Fruit fly (Drosophila melanogaster): ENCODE measurements around the gene dgrn.

dgrn gene

dm6 chr3R:5824456-5824855 lies at the start of gene dgrn, which contains the start of gene Sec20:
Gene dgrn (plus strand): TSS chr3R:5824615.
Gene Sec20 (minus strand): TSS chr3R:5824532.
- TF ChIP-seq pad (GFP tag; optimal IDR thresholded peaks at IDR 0.05) = peak; percentile 63
- TF ChIP-seq CG5204 (GFP tag; optimal IDR thresholded peaks at IDR 0.05) = peak; percentile 64
- TF ChIP-seq Crg-1 (GFP tag; optimal IDR thresholded peaks at IDR 0.05) = peak; percentile 55
- peak; percentile 40 for TF ChIP-seq Hr96 (GFP tag; optimal IDR thresholded peaks at IDR 0.05)
- TF ChIP-seq CG12768 (GFP tag; optimal IDR thresholded peaks at IDR 0.05) = peak; percentile 42
- peak; percentile 62 for TF ChIP-seq tj (GFP tag; optimal IDR thresholded peaks at IDR 0.05)
- peak; percentile 74 for TF ChIP-seq Mnt (GFP tag; optimal IDR thresholded peaks at IDR 0.05)
- peak; percentile 60 for TF ChIP-seq CG7045 (GFP tag; optimal IDR thresholded peaks at IDR 0.05)
- peak; percentile 66 for TF ChIP-seq CG14711 (tag; optimal IDR thresholded peaks at IDR 0.05)
- peak; percentile 69 for TF ChIP-seq toe (GFP tag; optimal IDR thresholded peaks at IDR 0.05)
- TF ChIP-seq bab1 (GFP tag; optimal IDR thresholded peaks at IDR 0.05) = peak; percentile 64
- TF ChIP-seq ovo (GFP tag; optimal IDR thresholded peaks at IDR 0.05) = peak; percentile 57
- peak; percentile 73 for TF ChIP-seq CG7101 (tag; optimal IDR thresholded peaks at IDR 0.05)
- peak; percentile 74 for TF ChIP-seq CG11617 (GFP tag; optimal IDR thresholded peaks at IDR 0.05)
- TF ChIP-seq cnc (optimal IDR thresholded peaks at IDR 0.05) = no peak
- peak; percentile 72 for TF ChIP-seq CG1620 (GFP tag; optimal IDR thresholded peaks at IDR 0.05)
- peak; percentile 36 for TF ChIP-seq Clk (GFP tag; optimal IDR thresholded peaks at IDR 0.05)
- peak; percentile 54 for TF ChIP-seq CG33017 (tag; optimal IDR thresholded peaks at IDR 0.05)
- TF ChIP-seq kay (GFP tag; ENCODE audit: borderline replicate concordance) = peak; percentile 96
- peak; percentile 20 for TF ChIP-seq cic (GFP tag; optimal IDR thresholded peaks at IDR 0.05)

dm6 chr3R:5778731-5779593 lies 45.5 kb upstream of the dgrn start, which contains the start of gene jagn:
Gene jagn (plus strand): TSS chr3R:5779315.
- TF ChIP-seq Hr96 (GFP tag; optimal IDR thresholded peaks at IDR 0.05) (peak; percentile 72), CG33017 (tag; optimal IDR thresholded peaks at IDR 0.05) (no peak), cic (GFP tag; optimal IDR thresholded peaks at IDR 0.05) (no peak), Crg-1 (GFP tag; optimal IDR thresholded peaks at IDR 0.05) (peak; percentile 29), kay (GFP tag; ENCODE audit: borderline replicate concordance) (no peak), CG11617 (GFP tag; optimal IDR thresholded peaks at IDR 0.05) (peak; percentile 45), pad (GFP tag; optimal IDR thresholded peaks at IDR 0.05) (peak; percentile 99), bab1 (GFP tag; optimal IDR thresholded peaks at IDR 0.05) (peak; percentile 59), CG14711 (tag; optimal IDR thresholded peaks at IDR 0.05) (no peak), Clk (GFP tag; optimal IDR thresholded peaks at IDR 0.05) (no peak), toe (GFP tag; optimal IDR thresholded peaks at IDR 0.05) (peak; percentile 83), CG12768 (GFP tag; optimal IDR thresholded peaks at IDR 0.05) (no peak), CG7045 (GFP tag; optimal IDR thresholded peaks at IDR 0.05) (peak; percentile 49), CG7101 (tag; optimal IDR thresholded peaks at IDR 0.05) (peak; percentile 44), CG5204 (GFP tag; optimal IDR thresholded peaks at IDR 0.05) (no peak), Mnt (GFP tag; optimal IDR thresholded peaks at IDR 0.05) (peak; percentile 54), cnc (optimal IDR thresholded peaks at IDR 0.05) (no peak), ovo (GFP tag; optimal IDR thresholded peaks at IDR 0.05) (peak; percentile 96), tj (GFP tag; optimal IDR thresholded peaks at IDR 0.05) (peak; percentile 28), CG1620 (GFP tag; optimal IDR thresholded peaks at IDR 0.05) (peak; percentile 55)

- TF ChIP-seq cnc (optimal IDR thresholded peaks at IDR 0.05) (no peak), CG11617 (GFP tag; optimal IDR thresholded peaks at IDR 0.05) (no peak), Hr96 (GFP tag; optimal IDR thresholded peaks at IDR 0.05) (no peak), toe (GFP tag; optimal IDR thresholded peaks at IDR 0.05) (no peak), Crg-1 (GFP tag; optimal IDR thresholded peaks at IDR 0.05) (no peak), pad (GFP tag; optimal IDR thresholded peaks at IDR 0.05) (no peak), CG14711 (tag; optimal IDR thresholded peaks at IDR 0.05) (no peak), CG1620 (GFP tag; optimal IDR thresholded peaks at IDR 0.05) (no peak), CG7101 (tag; optimal IDR thresholded peaks at IDR 0.05) (no peak), Clk (GFP tag; optimal IDR thresholded peaks at IDR 0.05) (no peak), CG7045 (GFP tag; optimal IDR thresholded peaks at IDR 0.05) (no peak), cic (GFP tag; optimal IDR thresholded peaks at IDR 0.05) (no peak), bab1 (GFP tag; optimal IDR thresholded peaks at IDR 0.05) (no peak), CG5204 (GFP tag; optimal IDR thresholded peaks at IDR 0.05) (no peak), tj (GFP tag; optimal IDR thresholded peaks at IDR 0.05) (no peak), ovo (GFP tag; optimal IDR thresholded peaks at IDR 0.05) (no peak), Mnt (GFP tag; optimal IDR thresholded peaks at IDR 0.05) (no peak), kay (GFP tag; ENCODE audit: borderline replicate concordance) (no peak), CG33017 (tag; optimal IDR thresholded peaks at IDR 0.05) (no peak)
Observed at dm6 chr3R:5780976-5781375, 43.4 kb upstream of the dgrn start, which contains the start of gene CG2082. Gene CG2082 (minus strand): TSS chr3R:5781076.

- TF ChIP-seq cnc (optimal IDR thresholded peaks at IDR 0.05) (no peak), bab1 (GFP tag; optimal IDR thresholded peaks at IDR 0.05) (no peak), cic (GFP tag; optimal IDR thresholded peaks at IDR 0.05) (no peak), CG12768 (GFP tag; optimal IDR thresholded peaks at IDR 0.05) (no peak), toe (GFP tag; optimal IDR thresholded peaks at IDR 0.05) (no peak), pad (GFP tag; optimal IDR thresholded peaks at IDR 0.05) (no peak), Hr96 (GFP tag; optimal IDR thresholded peaks at IDR 0.05) (no peak)
Observed at dm6 chr3R:5781462-5781861, 43.0 kb upstream of the dgrn start, which contains the start of gene kat-60L1. Gene kat-60L1 (plus strand): TSS chr3R:5781762.
